Fruit fly (Drosophila melanogaster): ENCODE measurements around the gene CG13300.

- TF ChIP-seq Hr38 (GFP tag; optimal IDR thresholded peaks at IDR 0.05) (no peak), pdm3 (GFP tag; optimal IDR thresholded peaks at IDR 0.05) (no peak), CG16779 (tag; optimal IDR thresholded peaks at IDR 0.05) (no peak), OdsH (GFP tag; optimal IDR thresholded peaks at IDR 0.05) (no peak), CG3032 (tag; optimal IDR thresholded peaks at IDR 0.05) (no peak), CG3919 (GFP tag; optimal IDR thresholded peaks at IDR 0.05) (no peak), CG4318 (GFP tag; optimal IDR thresholded peaks at IDR 0.05) (no peak), CG11762 (GFP tag; optimal IDR thresholded peaks at IDR 0.05; ENCODE audit: insufficient read depth) (no peak)
These were observed 5.0 kb upstream of the CG13300 start for dm6 chr3L:6357152-6357551.
